Fruit fly (Drosophila melanogaster) whole organism, embryonic: ENCODE results near the gene Sfp38D.

Experiments used
- Awh ChIP-seq: fragments of 200-800 bp; sonication (Bioruptor generic); IDR thresholded peaks from 2 replicates; pipeline ENCODE4, ENCODE4 v1.3.6; 2022; ENCODE audit warnings: missing biosample characterization, missing genetic modification characterization
- C15 ChIP-seq: fragments of 200-800 bp; sonication (Bioruptor generic); IDR thresholded peaks from 3 replicates; pipeline ENCODE4 v1.3.6; 2022; ENCODE audit warnings: missing biosample characterization, missing genetic modification characterization
- CG1024 ChIP-seq: fragments of 200-800 bp; sonication (Bioruptor generic); IDR thresholded peaks from 2 replicates; pipeline ENCODE4 v1.3.6; 2022; ENCODE audit warnings: missing biosample characterization, missing genetic modification characterization
- CG10462 ChIP-seq: fragments of 200-800 bp; sonication (Bioruptor generic); optimal IDR thresholded peaks from 2 replicates; lab custom pipeline; 2016; ENCODE audit warnings: missing biosample characterization, missing genetic modification characterization
- CG10979 ChIP-seq: fragments of 200-800 bp; sonication (Bioruptor generic); optimal IDR thresholded peaks from 2 replicates; lab custom pipeline; 2018; ENCODE audit warnings: missing biosample characterization, mild to moderate bottlenecking, missing genetic modification characterization, moderate library complexity
- CG11093 ChIP-seq: fragments of 200-800 bp; sonication (Bioruptor generic); IDR thresholded peaks from 3 replicates; pipeline ENCODE4 v1.3.6; 2022; ENCODE audit warnings: missing biosample characterization, missing genetic modification characterization
- CG11456 ChIP-seq: fragments of 200-800 bp; sonication (Bioruptor generic); IDR thresholded peaks from 3 replicates; pipeline ENCODE4 v1.3.6; 2022; ENCODE audit warnings: missing biosample characterization, missing genetic modification characterization
- CG12659 ChIP-seq: fragments of 200-800 bp; sonication (Bioruptor generic); optimal IDR thresholded peaks from 3 replicates; lab custom pipeline; 2017; ENCODE audit warnings: mild to moderate bottlenecking, missing biosample characterization, missing genetic modification reagents, missing genetic modification characterization
- CG12744 ChIP-seq: fragments of 200-800 bp; sonication (Bioruptor generic); optimal IDR thresholded peaks from 2 replicates; lab custom pipeline; 2016; ENCODE audit warnings: missing biosample characterization, missing genetic modification characterization
- CG13624 ChIP-seq: fragments of 200-800 bp; sonication (Bioruptor generic); optimal IDR thresholded peaks from 2 replicates; lab custom pipeline; 2016; ENCODE audit warnings: missing biosample characterization, missing genetic modification characterization
- CG14667 ChIP-seq: fragments of 200-800 bp; sonication (Bioruptor generic); IDR thresholded peaks from 2 replicates; pipeline ENCODE4 v1.3.6; 2022; ENCODE audit warnings: missing biosample characterization, missing genetic modification characterization
- CG15073 ChIP-seq: fragments of 200-800 bp; sonication (Bioruptor generic); optimal IDR thresholded peaks from 2 replicates; lab custom pipeline; 2016; ENCODE audit warnings: missing biosample characterization, missing genetic modification characterization
- CG17186 ChIP-seq: fragments of 200-800 bp; sonication (Bioruptor generic); optimal IDR thresholded peaks from 3 replicates; lab custom pipeline; 2017; ENCODE audit warnings: missing biosample characterization, missing genetic modification reagents, missing genetic modification characterization
- CG17912 ChIP-seq: fragments of 200-800 bp; sonication (Bioruptor generic); optimal IDR thresholded peaks from 2 replicates; lab custom pipeline; 2018; ENCODE audit warnings: missing biosample characterization, mild to moderate bottlenecking, missing genetic modification characterization
- CG18262 ChIP-seq: fragments of 200-800 bp; optimal IDR thresholded peaks from 3 replicates; lab custom pipeline; 2019; ENCODE audit warnings: missing biosample characterization, mild to moderate bottlenecking, missing genetic modification characterization, moderate library complexity
- CG2120 ChIP-seq: fragments of 200-800 bp; sonication (Bioruptor generic); optimal IDR thresholded peaks from 3 replicates; lab custom pipeline; 2016; ENCODE audit warnings: missing biosample characterization, missing genetic modification characterization
- CG3407 ChIP-seq: fragments of 200-800 bp; sonication (Bioruptor generic); optimal IDR thresholded peaks from 2 replicates; lab custom pipeline; 2018; ENCODE audit warnings: missing biosample characterization, mild to moderate bottlenecking, missing genetic modification characterization
- CG3838 ChIP-seq: fragments of 200-800 bp; sonication (Bioruptor generic); optimal IDR thresholded peaks from 3 replicates; lab custom pipeline; 2016; ENCODE audit warnings: missing biosample characterization, missing genetic modification characterization
- CG4328 ChIP-seq: fragments of 200-800 bp; sonication (Bioruptor generic); optimal IDR thresholded peaks from 3 replicates; lab custom pipeline; 2017; ENCODE audit warnings: missing biosample characterization, missing genetic modification reagents, missing genetic modification characterization
- CG43689 ChIP-seq: fragments of 200-800 bp; sonication (Bioruptor generic); IDR thresholded peaks from 2 replicates; pipeline ENCODE4 v1.3.6; 2022; ENCODE audit warnings: missing biosample characterization, missing genetic modification characterization
- CG5180 ChIP-seq: fragments of 200-800 bp; sonication (Bioruptor generic); optimal IDR thresholded peaks from 3 replicates; lab custom pipeline; 2017; ENCODE audit warnings: missing biosample characterization, missing genetic modification characterization, mild to moderate bottlenecking, moderate library complexity, missing genetic modification reagents
- CG7928 ChIP-seq: fragments of 200-800 bp; sonication (Bioruptor generic); optimal IDR thresholded peaks from 2 replicates; lab custom pipeline; 2017; ENCODE audit warnings: missing biosample characterization, mild to moderate bottlenecking, missing genetic modification characterization
- CG9797 ChIP-seq: fragments of 200-800 bp; sonication (Bioruptor generic); optimal IDR thresholded peaks from 3 replicates; lab custom pipeline; 2018; ENCODE audit warnings: missing biosample characterization, mild to moderate bottlenecking, missing genetic modification characterization
- CHES-1-like ChIP-seq: fragments of 200-800 bp; sonication (Bioruptor generic); optimal IDR thresholded peaks from 2 replicates; lab custom pipeline; 2016; ENCODE audit warnings: missing biosample characterization, missing genetic modification characterization
- Dp ChIP-seq: fragments of 200-800 bp; sonication (Bioruptor generic); optimal IDR thresholded peaks from 2 replicates; lab custom pipeline; 2018; ENCODE audit warnings: missing biosample characterization, mild to moderate bottlenecking, missing genetic modification characterization, moderate library complexity
- Gug ChIP-seq: fragments of 200-800 bp; sonication (Bioruptor generic); IDR thresholded peaks from 4 replicates; pipeline ENCODE4 v1.3.6; 2022; ENCODE audit warnings: missing biosample characterization, missing genetic modification characterization
- Hsf ChIP-seq: fragments of 200-800 bp; sonication (Bioruptor generic); optimal IDR thresholded peaks from 3 replicates; lab custom pipeline; 2016; ENCODE audit warnings: missing biosample characterization, missing genetic modification characterization
- Lim3 ChIP-seq: fragments of 200-800 bp; sonication (Bioruptor generic); IDR thresholded peaks from 2 replicates; pipeline ENCODE4 v1.3.6; 2022; ENCODE audit warnings: missing biosample characterization, missing genetic modification characterization
- MBD-R2 ChIP-seq: fragments of 200-800 bp; sonication (Bioruptor generic); IDR thresholded peaks from 2 replicates; pipeline ENCODE4 v1.3.6; 2022; ENCODE audit warnings: missing biosample characterization, missing genetic modification characterization
- NC2β ChIP-seq: fragments of 200-800 bp; sonication (Bioruptor generic); optimal IDR thresholded peaks from 2 replicates; lab custom pipeline; 2016; ENCODE audit warnings: missing biosample characterization, missing genetic modification characterization
- NK7.1 ChIP-seq: fragments of 200-800 bp; sonication (Bioruptor generic); optimal IDR thresholded peaks from 3 replicates; lab custom pipeline; 2016; ENCODE audit warnings: missing biosample characterization, missing genetic modification characterization
- Sox102F ChIP-seq: fragments of 200-800 bp; sonication (Bioruptor generic); optimal IDR thresholded peaks from 2 replicates; lab custom pipeline; 2018; ENCODE audit warnings: missing biosample characterization, mild to moderate bottlenecking, missing genetic modification characterization, moderate library complexity
- Tbp ChIP-seq: fragments of >200 bp; optimal IDR thresholded peaks from 2 replicates; lab custom pipeline; 2018; ENCODE audit warnings: missing biosample characterization, missing genetic modification characterization
- Trl ChIP-seq, 3 experiments: fragments of >200 bp in 2 of 3; fragments of 200-800 bp in 1 of 3; sonication (Bioruptor generic) in 1 of 3; optimal IDR thresholded peaks; 2 replicates in 1 of 3; 3 replicates in 2 of 3; lab custom pipeline; 2016 to 2017; ENCODE audit warnings: missing biosample characterization in 1 of 3, missing genetic modification characterization in 1 of 3
- Usf ChIP-seq: fragments of 200-800 bp; sonication (Bioruptor generic); optimal IDR thresholded peaks from 2 replicates; lab custom pipeline; 2017; ENCODE audit warnings: missing genotype, missing biosample characterization, missing genetic modification characterization
- ab ChIP-seq: fragments of 200-800 bp; sonication (Bioruptor generic); optimal IDR thresholded peaks from 2 replicates; lab custom pipeline; 2016; ENCODE audit warnings: missing biosample characterization, missing genetic modification characterization
- ewg ChIP-seq: fragments of 200-800 bp; sonication (Bioruptor generic); optimal IDR thresholded peaks from 3 replicates; lab custom pipeline; 2017; ENCODE audit warnings: mild to moderate bottlenecking, missing biosample characterization, missing genetic modification reagents, missing genetic modification characterization
- gcm2 ChIP-seq: fragments of 200-800 bp; sonication (Bioruptor generic); optimal IDR thresholded peaks from 2 replicates; lab custom pipeline; 2016; ENCODE audit warnings: missing biosample characterization, missing genetic modification characterization
- hbn ChIP-seq: fragments of 200-800 bp; sonication (Bioruptor generic); IDR thresholded peaks from 2 replicates; pipeline ENCODE4 v1.3.6; 2022; ENCODE audit warnings: missing biosample characterization, missing genetic modification characterization; ENCODE audit not compliant: partially characterized antibody
- hth ChIP-seq: fragments of >200 bp; optimal IDR thresholded peaks from 2 replicates; lab custom pipeline; 2017; ENCODE audit warnings: inconsistent platforms
- kah ChIP-seq: fragments of 200-800 bp; sonication (Bioruptor generic); optimal IDR thresholded peaks from 2 replicates; lab custom pipeline; 2018; ENCODE audit warnings: missing biosample characterization, mild to moderate bottlenecking, missing genetic modification characterization
- onecut ChIP-seq: fragments of 200-800 bp; sonication (Bioruptor generic); IDR thresholded peaks from 2 replicates; pipeline ENCODE4 v1.3.6; 2022; ENCODE audit warnings: missing biosample characterization, missing genetic modification characterization
- pita ChIP-seq: fragments of 200-800 bp; sonication (Bioruptor generic); optimal IDR thresholded peaks from 2 replicates; lab custom pipeline; 2017; ENCODE audit warnings: missing biosample characterization, mild to moderate bottlenecking, missing genetic modification characterization
- pzg ChIP-seq: fragments of 200-800 bp; sonication (Bioruptor generic); optimal IDR thresholded peaks from 3 replicates; lab custom pipeline; 2018; ENCODE audit warnings: missing biosample characterization, mild to moderate bottlenecking, missing genetic modification characterization, moderate library complexity
- run ChIP-seq: fragments of 200-800 bp; sonication (Bioruptor generic); optimal IDR thresholded peaks from 3 replicates; lab custom pipeline; 2018; ENCODE audit warnings: missing biosample characterization, mild to moderate bottlenecking, missing genetic modification characterization
- schlank ChIP-seq: fragments of 200-800 bp; sonication (Bioruptor generic); optimal IDR thresholded peaks from 2 replicates; lab custom pipeline; 2018; ENCODE audit warnings: missing biosample characterization, mild to moderate bottlenecking, missing genetic modification characterization
- sim ChIP-seq: fragments of 200-800 bp; sonication (Bioruptor generic); IDR thresholded peaks from 2 replicates; pipeline ENCODE4 v1.3.6; 2022; ENCODE audit warnings: missing biosample characterization, missing genetic modification characterization
- sisA ChIP-seq: fragments of 200-800 bp; sonication (Bioruptor generic); IDR thresholded peaks from 2 replicates; pipeline ENCODE4 v1.3.6; 2022; ENCODE audit warnings: missing biosample characterization, missing genetic modification characterization
- trh ChIP-seq: fragments of 200-800 bp; sonication (Bioruptor generic); optimal IDR thresholded peaks from 2 replicates; lab custom pipeline; 2016; ENCODE audit warnings: missing biosample characterization, missing genetic modification characterization
- wek ChIP-seq: fragments of 200-800 bp; sonication (Bioruptor generic); optimal IDR thresholded peaks from 3 replicates; lab custom pipeline; 2018; ENCODE audit warnings: missing biosample characterization, mild to moderate bottlenecking, missing genetic modification characterization, moderate library complexity
- z ChIP-seq: fragments of 200-800 bp; sonication (Bioruptor generic); IDR thresholded peaks from 3 replicates; pipeline ENCODE4 v1.3.6; 2022; ENCODE audit warnings: missing biosample characterization, missing genetic modification characterization

Sfp38D gene

dm6 chr2L:20649891-20650290 is 9.2 kb downstream of the Sfp38D start, which contains the start of gene CG2611 (continued):
- TF ChIP-seq CG13624 (GFP tag; lab: Kevin White, UChicago) (peak; percentile 60), Tbp (no peak), Hsf (peak; percentile 59), CG10979 (tag; lab: Kevin White, UChicago) (peak; percentile 30), schlank (tag; lab: Kevin White, UChicago) (no peak), ab (GFP tag; lab: Kevin White, UChicago) (no peak), MBD-R2 (GFP tag; lab: Robert Waterston, UW) (peak; percentile 97), kah (GFP tag; lab: Kevin White, UChicago) (no peak), Gug (peak; percentile 45; the same call in 1 of the 4 replicates), NC2β (GFP tag; lab: Kevin White, UChicago) (peak; percentile 39), CG11093 (no peak), CG12744 (GFP tag; lab: Kevin White, UChicago) (peak; percentile 22), trh (GFP tag; lab: Kevin White, UChicago) (no peak), gcm2 (GFP tag; lab: Kevin White, UChicago) (no peak), ewg (GFP tag; lab: Kevin White, UChicago) (no peak), CG15073 (no peak), sim (no peak), CG17912 (GFP tag; lab: Kevin White, UChicago) (no peak), onecut (GFP tag; lab: Robert Waterston, UW) (peak; percentile 28; the same call in 1 of the 2 replicates), CG43689 (0 out of 2 replicates have a peak, but pooled peaks have one; percentile 33), CG11456 (GFP tag; lab: Robert Waterston, UW) (peak; percentile 53; the same call in 1 of the 3 replicates), CG18262 (peak; percentile 45), CG17186 (no peak), CG14667 (GFP tag; lab: Robert Waterston, UW) (no peak), CG12659 (peak; percentile 39), CG9797 (no peak), CG1024 (GFP tag; lab: Robert Waterston, UW) (no peak), C15 (GFP tag; lab: Robert Waterston, UW) (no peak), wek (GFP tag; lab: Kevin White, UChicago) (no peak), pzg (peak; percentile 51), CG7928 (GFP tag; lab: Kevin White, UChicago) (no peak), run (no peak), hbn (GFP tag; lab: Robert Waterston, UW) (no peak; the same call in 1 of the 2 replicates), CG3838 (GFP tag; lab: Kevin White, UChicago) (no peak), Awh (GFP tag; lab: Robert Waterston, UW) (peak; percentile 35; the same call in 1 of the 2 replicates), Usf (GFP tag; lab: Kevin White, UChicago) (no peak), Dp (GFP tag; lab: Kevin White, UChicago) (peak; percentile 1), hth (no peak), sisA (GFP tag; lab: Robert Waterston, UW) (peak; percentile 52), Trl (optimal IDR thresholded peaks at IDR 0.05; lab: Kevin White, UChicago) (no peak), Trl (GFP tag; optimal IDR thresholded peaks at IDR 0.05; lab: Kevin White, UChicago) (peak; percentile 71), CG5180 (GFP tag; lab: Kevin White, UChicago) (no peak), z (GFP tag; lab: Robert Waterston, UW) (no peak), CG10462 (peak; percentile 12), NK7.1 (GFP tag; lab: Kevin White, UChicago) (no peak), CHES-1-like (GFP tag; lab: Kevin White, UChicago) (peak; percentile 65), pita (GFP tag; lab: Kevin White, UChicago) (no peak), CG2120 (peak; percentile 68), Lim3 (no peak), Sox102F (GFP tag; lab: Kevin White, UChicago) (no peak), CG3407 (GFP tag; lab: Kevin White, UChicago) (no peak), CG4328 (GFP tag; lab: Kevin White, UChicago) (no peak)
